Fruit fly (Drosophila melanogaster) whole organism, prepupa: ENCODE results near the gene CG15482.
A peak's percentile ranks its signal among the peaks of the same experiment; 100 is the strongest.
"Not testable (repeated sequence)": the region's sequence is repeated elsewhere in the genome, so short reads cannot be mapped to it uniquely, and the experiment has no call there.

Experiments
- CG10631 ChIP-seq: fragments of 200-800 bp; sonication (Bioruptor generic); optimal IDR thresholded peaks from 2 replicates; lab custom pipeline; 2016; ENCODE audit warnings: missing biosample characterization, missing genetic modification characterization
- CG11762 ChIP-seq: fragments of 200-800 bp; sonication (Bioruptor generic); optimal IDR thresholded peaks from 3 replicates; lab custom pipeline; 2016; ENCODE audit warnings: missing biosample characterization, missing genetic modification characterization; ENCODE audit not compliant: insufficient read depth
- CG11902 ChIP-seq: fragments of 200-800 bp; sonication (Bioruptor generic); optimal IDR thresholded peaks from 3 replicates; lab custom pipeline; 2016; ENCODE audit warnings: missing biosample characterization, missing genetic modification characterization
- CG15336 ChIP-seq: fragments of 200-800 bp; sonication (Bioruptor generic); IDR thresholded peaks from 2 replicates; pipeline ENCODE4 v1.3.6; 2022; ENCODE audit warnings: missing biosample characterization, missing genetic modification characterization
- CG16779 ChIP-seq: fragments of 200-800 bp; sonication (Bioruptor generic); optimal IDR thresholded peaks from 3 replicates; lab custom pipeline; 2017; ENCODE audit warnings: missing biosample characterization, mild to moderate bottlenecking, missing genetic modification characterization
- CG3032 ChIP-seq: fragments of 200-800 bp; optimal IDR thresholded peaks from 2 replicates; lab custom pipeline; 2019; ENCODE audit warnings: missing biosample characterization, mild to moderate bottlenecking, missing genetic modification characterization, moderate library complexity
- CG32006 ChIP-seq: fragments of 200-800 bp; sonication (Bioruptor generic); optimal IDR thresholded peaks from 3 replicates; lab custom pipeline; 2017; ENCODE audit warnings: missing biosample characterization, mild to moderate bottlenecking, missing genetic modification characterization
- CG34406 ChIP-seq: fragments of 200-800 bp; sonication (Bioruptor generic); optimal IDR thresholded peaks from 3 replicates; lab custom pipeline; 2016; ENCODE audit warnings: missing biosample characterization, missing genetic modification characterization
- CG3919 ChIP-seq: fragments of 200-800 bp; sonication (Bioruptor generic); optimal IDR thresholded peaks from 3 replicates; lab custom pipeline; 2016; ENCODE audit warnings: missing biosample characterization, missing genetic modification characterization
- CG4318 ChIP-seq: fragments of 200-800 bp; sonication (Bioruptor generic); optimal IDR thresholded peaks from 3 replicates; lab custom pipeline; 2017; ENCODE audit warnings: missing biosample characterization, mild to moderate bottlenecking, missing genetic modification characterization
- CG6163 ChIP-seq: fragments of 200-800 bp; sonication (Bioruptor generic); IDR thresholded peaks from 3 replicates; pipeline ENCODE4 v1.3.6; 2022; ENCODE audit warnings: missing biosample characterization, missing genetic modification characterization
- CG6276 ChIP-seq: fragments of 200-800 bp; sonication (Bioruptor generic); optimal IDR thresholded peaks from 2 replicates; lab custom pipeline; 2017; ENCODE audit warnings: missing biosample characterization, mild to moderate bottlenecking, missing genetic modification characterization
- CG6808 ChIP-seq: fragments of 200-800 bp; sonication (Bioruptor generic); optimal IDR thresholded peaks from 3 replicates; lab custom pipeline; 2017; ENCODE audit warnings: missing biosample characterization, missing genetic modification characterization, mild to moderate bottlenecking, moderate library complexity, missing genetic modification reagents
- CG6854 ChIP-seq: fragments of 200-800 bp; sonication (Bioruptor generic); optimal IDR thresholded peaks from 2 replicates; lab custom pipeline; 2017; ENCODE audit warnings: missing biosample characterization, mild to moderate bottlenecking, missing genetic modification characterization
- CG8119 ChIP-seq: fragments of 200-800 bp; sonication (Bioruptor generic); IDR thresholded peaks from 3 replicates; pipeline ENCODE4 v1.3.6; 2022; ENCODE audit warnings: missing biosample characterization, missing genetic modification characterization
- CG8632 ChIP-seq: fragments of 200-800 bp; sonication (Bioruptor generic); optimal IDR thresholded peaks from 3 replicates; lab custom pipeline; 2016; ENCODE audit warnings: missing biosample characterization, missing genetic modification characterization
- Eip78C ChIP-seq: fragments of 200-800 bp; sonication (Bioruptor generic); peaks from one replicate; lab custom pipeline; 2016; ENCODE audit warnings: missing biosample characterization, missing genetic modification characterization
- Hr39 ChIP-seq: fragments of 200-800 bp; sonication (Bioruptor generic); optimal IDR thresholded peaks from 2 replicates; lab custom pipeline; 2016; ENCODE audit warnings: missing biosample characterization, missing genetic modification characterization
- Hr4 ChIP-seq: fragments of 200-800 bp; sonication (Bioruptor generic); optimal IDR thresholded peaks from 3 replicates; lab custom pipeline; 2016; ENCODE audit warnings: missing biosample characterization, missing genetic modification characterization
- Lpt ChIP-seq: fragments of 200-800 bp; sonication (Bioruptor generic); optimal IDR thresholded peaks from 3 replicates; lab custom pipeline; 2016; ENCODE audit warnings: missing biosample characterization, missing genetic modification characterization
- Met ChIP-seq: fragments of 200-800 bp; sonication (Bioruptor generic); optimal IDR thresholded peaks from 3 replicates; lab custom pipeline; 2016; ENCODE audit warnings: missing biosample characterization, missing genetic modification characterization
- OdsH ChIP-seq: fragments of 200-800 bp; sonication (Bioruptor generic); optimal IDR thresholded peaks from 3 replicates; lab custom pipeline; 2016; ENCODE audit warnings: missing biosample characterization, missing genetic modification characterization
- Sox15 ChIP-seq: fragments of 200-800 bp; sonication (Bioruptor generic); optimal IDR thresholded peaks from 3 replicates; lab custom pipeline; 2016; ENCODE audit warnings: missing biosample characterization, missing genetic modification characterization
- achi ChIP-seq: fragments of 200-800 bp; sonication (Bioruptor generic); optimal IDR thresholded peaks from 3 replicates; lab custom pipeline; 2016; ENCODE audit warnings: missing biosample characterization, missing genetic modification characterization
- acj6 ChIP-seq: fragments of 200-800 bp; sonication (Bioruptor generic); optimal IDR thresholded peaks from 3 replicates; lab custom pipeline; 2016; ENCODE audit warnings: missing biosample characterization, missing genetic modification characterization
- dac ChIP-seq: fragments of 200-800 bp; sonication (Bioruptor generic); optimal IDR thresholded peaks from 2 replicates; lab custom pipeline; 2017; ENCODE audit warnings: missing biosample characterization, mild to moderate bottlenecking, missing genetic modification characterization
- eg ChIP-seq: fragments of 200-800 bp; sonication (Bioruptor generic); IDR thresholded peaks from 3 replicates; pipeline ENCODE4 v1.3.6; 2022; ENCODE audit warnings: missing biosample characterization, missing genetic modification characterization
- fd85E ChIP-seq: fragments of 200-800 bp; sonication (Bioruptor generic); optimal IDR thresholded peaks from 3 replicates; lab custom pipeline; 2016; ENCODE audit warnings: missing biosample characterization, missing genetic modification characterization
- fkh ChIP-seq: fragments of 200-800 bp; sonication (Bioruptor generic); optimal IDR thresholded peaks from 3 replicates; lab custom pipeline; 2017; ENCODE audit warnings: missing biosample characterization, mild to moderate bottlenecking, missing genetic modification characterization, moderate library complexity
- net ChIP-seq: fragments of 200-800 bp; sonication (Bioruptor generic); optimal IDR thresholded peaks from 3 replicates; lab custom pipeline; 2016; ENCODE audit warnings: missing biosample characterization, missing genetic modification characterization
- pdm3 ChIP-seq: fragments of 200-800 bp; sonication (Bioruptor generic); optimal IDR thresholded peaks from 3 replicates; lab custom pipeline; 2016; ENCODE audit warnings: missing biosample characterization, missing genetic modification characterization
- ss ChIP-seq, 2 experiments: fragments of 200-800 bp; sonication (Bioruptor generic); optimal IDR thresholded peaks; 2 replicates in 1 of 2; 3 replicates in 1 of 2; lab custom pipeline; 2017 to 2018; ENCODE audit warnings: mild to moderate bottlenecking in 2 of 2, missing biosample characterization in 2 of 2, missing genetic modification characterization in 2 of 2, moderate library complexity in 1 of 2
- svp ChIP-seq: fragments of 200-800 bp; sonication (Bioruptor generic); peaks from one replicate; lab custom pipeline; 2016; ENCODE audit warnings: missing biosample characterization, missing genetic modification characterization
- vri ChIP-seq: fragments of 200-800 bp; sonication (Bioruptor generic); optimal IDR thresholded peaks from 3 replicates; lab custom pipeline; 2016; ENCODE audit warnings: missing biosample characterization, mild to moderate bottlenecking, missing genetic modification characterization

Gene CG15482

dm6 chr2L:13211764-13212265 lies at the start of gene CG15482:
Gene CG15482 (minus strand): TSS chr2L:13211814.
- TF ChIP-seq CG6808 (GFP tag; lab: Kevin White, UChicago); CG4318 (GFP tag; lab: Kevin White, UChicago); CG15336 (GFP tag; lab: Robert Waterston, UW): not testable (repeated sequence)
- TF ChIP-seq, all 60 proteins: peak for 0; not testable (repeated sequence) for 60

- TF ChIP-seq OdsH (no peak), ss (GFP tag; optimal IDR thresholded peaks at IDR 0.05; lab: Kevin White, UChicago) (no peak), vri (GFP tag; lab: Kevin White, UChicago) (no peak), CG3032 (tag; lab: Kevin White, UChicago) (no peak), Hr39 (GFP tag; lab: Kevin White, UChicago) (no peak), acj6 (GFP tag; lab: Kevin White, UChicago) (no peak), CG8632 (GFP tag; lab: Kevin White, UChicago) (no peak), fd85E (GFP tag; lab: Kevin White, UChicago) (no peak), Sox15 (GFP tag; lab: Kevin White, UChicago) (no peak), CG16779 (tag; lab: Kevin White, UChicago) (no peak), CG11762 (no peak), CG11902 (no peak), eg (GFP tag; lab: Robert Waterston, UW) (no peak), svp (GFP tag; lab: Kevin White, UChicago) (no peak), pdm3 (GFP tag; lab: Kevin White, UChicago) (no peak), CG32006 (GFP tag; lab: Kevin White, UChicago) (no peak), fkh (no peak)
Measured at dm6 chr2L:13260740-13261139, 49.1 kb upstream of the CG15482 start, which contains the start of gene CG44085. Gene CG44085 (plus strand): TSS chr2L:13261008.

dm6 chr2L:13259643-13260042 lies 48.0 kb upstream of the CG15482 start, which contains the start of gene CG31730:
Gene CG31730 (minus strand): TSS chr2L:13259743.
- TF ChIP-seq CG10631 (GFP tag; lab: Kevin White, UChicago) (no peak), CG32006 (GFP tag; lab: Kevin White, UChicago) (no peak), CG11762 (no peak), CG6854 (no peak)

- TF ChIP-seq net (GFP tag; lab: Kevin White, UChicago): peak; percentile 22
- TF ChIP-seq pdm3 (GFP tag; lab: Kevin White, UChicago): peak; percentile 32
- TF ChIP-seq CG34406: no peak
- no peak for TF ChIP-seq svp (GFP tag; lab: Kevin White, UChicago)
- peak; percentile 48 for TF ChIP-seq achi (GFP tag; lab: Kevin White, UChicago)
- TF ChIP-seq Eip78C (GFP tag; lab: Kevin White, UChicago): peak; percentile 82
- TF ChIP-seq CG8119: peak; percentile 60; the same call in 2 of the 3 replicates
- peak; percentile 52 for TF ChIP-seq CG6276 (GFP tag; lab: Kevin White, UChicago)
- peak; percentile 42 for TF ChIP-seq CG3919
- peak; percentile 24 for TF ChIP-seq CG32006 (GFP tag; lab: Kevin White, UChicago)
- peak; percentile 18 for TF ChIP-seq Met (GFP tag; lab: Kevin White, UChicago)
- peak; percentile 35 for TF ChIP-seq OdsH
- TF ChIP-seq CG6163 (GFP tag; lab: Robert Waterston, UW): peak; percentile 53; the same call in 1 of the 3 replicates
- TF ChIP-seq Hr4 (GFP tag; lab: Kevin White, UChicago): peak; percentile 29
- peak; percentile 21 for TF ChIP-seq CG10631 (GFP tag; lab: Kevin White, UChicago)
- peak; percentile 18 for TF ChIP-seq Lpt (GFP tag; lab: Kevin White, UChicago)
- peak; percentile 66 for TF ChIP-seq CG15336 (GFP tag; lab: Robert Waterston, UW)
- no peak for TF ChIP-seq dac (GFP tag; lab: Kevin White, UChicago)
- TF ChIP-seq Hr39 (GFP tag; lab: Kevin White, UChicago): no peak
- TF ChIP-seq, all 60 proteins: peak for 15
Measured at dm6 chr2L:13258702-13259101, 47.1 kb upstream of the CG15482 start.
